Worm (Caenorhabditis elegans) whole organism, dauer: Measurements from ENCODE around the gene Y116F11B.9.

Experiments used
- unc-62 ChIP-seq: sonication (generic microtip); optimal IDR thresholded peaks from 2 replicates; lab custom pipeline; 2017; ENCODE audit warnings: missing biosample characterization, missing genetic modification reagents, missing genetic modification characterization

The Y116F11B.9 gene

ce11 chrV:19848014-19848413 is 19.8 kb downstream of the Y116F11B.9 start, which contains the start of gene Y116F11B.7:
TSS of gene Y116F11B.7 (plus strand) at chrV:19848314.
- no peak for TF ChIP-seq unc-62 (GFP tag; lab: Kevin White, UChicago)

ce11 chrV:19845927-19846845 is 21.6 kb downstream of the Y116F11B.9 start, which contains the start of gene Y116F11B.6:
TSS of gene Y116F11B.6 (minus strand) at chrV:19845977.
- TF ChIP-seq unc-62 (GFP tag; lab: Kevin White, UChicago) = no peak

ce11 chrV:19836142-19836541 is 31.6 kb downstream of the Y116F11B.9 start, which contains the start of gene srw-38:
TSS of gene srw-38 (plus strand) at chrV:19836442.
- no peak for TF ChIP-seq unc-62 (GFP tag; lab: Kevin White, UChicago)

- TF ChIP-seq unc-62 (GFP tag; lab: Kevin White, UChicago) = no peak
These were observed 36.2 kb downstream of the Y116F11B.9 start for ce11 chrV:19831588-19831987.

ce11 chrV:19830815-19831214 is 37.0 kb downstream of the Y116F11B.9 start, which contains the start of gene pcp-4:
TSS of gene pcp-4 (minus strand) at chrV:19831011.
- no peak for TF ChIP-seq unc-62 (GFP tag; lab: Kevin White, UChicago)

- no peak for TF ChIP-seq unc-62 (GFP tag; lab: Kevin White, UChicago)
These were observed 38.6 kb downstream of the Y116F11B.9 start for ce11 chrV:19829225-19829624.

ce11 chrV:19827481-19827880 is 40.3 kb downstream of the Y116F11B.9 start:
- no peak for TF ChIP-seq unc-62 (GFP tag; lab: Kevin White, UChicago)

- no peak for TF ChIP-seq unc-62 (GFP tag; lab: Kevin White, UChicago)
These were observed 45.7 kb downstream of the Y116F11B.9 start, which contains the start of gene Y116F11B.17 for ce11 chrV:19822093-19822492. TSS of gene Y116F11B.17 (minus strand) at chrV:19822193.

- TF ChIP-seq unc-62 (GFP tag; lab: Kevin White, UChicago) = no peak
These were observed 47.6 kb downstream of the Y116F11B.9 start for ce11 chrV:19820178-19820577.

- no peak for TF ChIP-seq unc-62 (GFP tag; lab: Kevin White, UChicago)
These were observed 53.0 kb downstream of the Y116F11B.9 start, which contains the start of gene daf-28 for ce11 chrV:19814833-19815232. TSS of gene daf-28 (plus strand) at chrV:19815133.

ce11 chrV:19805548-19805947 is 62.2 kb downstream of the Y116F11B.9 start:
- TF ChIP-seq unc-62 (GFP tag; lab: Kevin White, UChicago) = no peak
